Worm (Caenorhabditis elegans) whole organism, mixed stage, embryonic: Measurements from ENCODE around the gene F22F1.2.

Source experiments
- M03D4.4 ChIP-seq: sonication (generic microtip); optimal IDR thresholded peaks from 2 replicates; lab custom pipeline; 2017; ENCODE audit warnings: mild to moderate bottlenecking, missing genetic modification characterization, missing compliant biosample characterization
- bed-3 ChIP-seq: fragments of 200-800 bp; sonication (Bioruptor generic); optimal IDR thresholded peaks from 3 replicates; lab custom pipeline; 2018; ENCODE audit warnings: mild to moderate bottlenecking, missing genetic modification characterization, moderate library complexity, missing compliant biosample characterization
- blmp-1 ChIP-seq: fragments of 150-350 bp; optimal IDR thresholded peaks from 2 replicates; lab custom pipeline; 2014; ENCODE audit warnings: missing biosample characterization, missing genetic modification characterization
- ceh-39 ChIP-seq: fragments of 150-350 bp; optimal IDR thresholded peaks from 2 replicates; lab custom pipeline; 2014; ENCODE audit warnings: missing biosample characterization, missing genetic modification characterization
- ceh-43 ChIP-seq: fragments of 200-800 bp; sonication (Bioruptor generic); optimal IDR thresholded peaks from 2 replicates; lab custom pipeline; 2018; ENCODE audit warnings: mild to moderate bottlenecking, missing genetic modification characterization, moderate library complexity, missing compliant biosample characterization
- ces-1 ChIP-seq: fragments of 150-350 bp; optimal IDR thresholded peaks from 2 replicates; lab custom pipeline; 2014; ENCODE audit warnings: missing biosample characterization, missing genetic modification reagents, missing genetic modification characterization
- cnd-1 ChIP-seq: fragments of 200-800 bp; sonication (Bioruptor generic); optimal IDR thresholded peaks from 2 replicates; lab custom pipeline; 2018; ENCODE audit warnings: mild to moderate bottlenecking, missing genetic modification characterization, missing compliant biosample characterization
- drap-1 ChIP-seq: fragments of 200-800 bp; sonication (Bioruptor generic); optimal IDR thresholded peaks from 3 replicates; lab custom pipeline; 2018; ENCODE audit warnings: mild to moderate bottlenecking, missing genetic modification characterization, missing compliant biosample characterization
- elt-1 ChIP-seq: sonication (generic microtip); optimal IDR thresholded peaks from 2 replicates; lab custom pipeline; 2017; ENCODE audit warnings: missing genetic modification characterization, mild to moderate bottlenecking, missing compliant biosample characterization, antibody characterized with exemption, moderate library complexity, borderline replicate concordance; ENCODE audit not compliant: insufficient read depth
- elt-3 ChIP-seq: fragments of 150-350 bp; optimal IDR thresholded peaks from 2 replicates; lab custom pipeline; 2014; ENCODE audit warnings: missing biosample characterization, missing genetic modification characterization
- flh-1 ChIP-seq: fragments of 200-800 bp; sonication (Bioruptor generic); optimal IDR thresholded peaks from 2 replicates; lab custom pipeline; 2018; ENCODE audit warnings: mild to moderate bottlenecking, missing genetic modification characterization, moderate library complexity, missing compliant biosample characterization
- ham-2 ChIP-seq: fragments of 200-800 bp; sonication (Bioruptor generic); optimal IDR thresholded peaks from 2 replicates; lab custom pipeline; 2018; ENCODE audit warnings: mild to moderate bottlenecking, missing genetic modification characterization, missing compliant biosample characterization
- hlh-1 ChIP-seq: fragments of 150-350 bp; optimal IDR thresholded peaks from 2 replicates; lab custom pipeline; 2014; ENCODE audit warnings: missing biosample characterization, missing genetic modification reagents, missing genetic modification characterization
- lin-13 ChIP-seq: fragments of 150-350 bp; optimal IDR thresholded peaks from 2 replicates; lab custom pipeline; 2014; ENCODE audit warnings: missing biosample characterization, missing genetic modification characterization
- lin-32 ChIP-seq: fragments of 200-800 bp; sonication (Bioruptor generic); optimal IDR thresholded peaks from 2 replicates; lab custom pipeline; 2018; ENCODE audit warnings: mild to moderate bottlenecking, missing genetic modification characterization, missing compliant biosample characterization
- lsy-2 ChIP-seq: fragments of 150-350 bp; optimal IDR thresholded peaks from 2 replicates; lab custom pipeline; 2014; ENCODE audit warnings: missing biosample characterization, missing genetic modification characterization
- mep-1 ChIP-seq: fragments of 150-350 bp; optimal IDR thresholded peaks from 2 replicates; lab custom pipeline; 2017; ENCODE audit warnings: missing biosample characterization, missing genetic modification reagents, missing genetic modification characterization, inconsistent platforms
- mls-2 ChIP-seq: sonication (generic microtip); optimal IDR thresholded peaks from 2 replicates; lab custom pipeline; 2016; ENCODE audit warnings: mild to moderate bottlenecking, missing genetic modification characterization, moderate library complexity, missing compliant biosample characterization
- nhr-12 ChIP-seq: fragments of 150-350 bp; optimal IDR thresholded peaks from 2 replicates; lab custom pipeline; 2014; ENCODE audit warnings: missing biosample characterization, missing genetic modification characterization
- nhr-2 ChIP-seq: fragments of 150-350 bp; optimal IDR thresholded peaks from 2 replicates; lab custom pipeline; 2014; ENCODE audit warnings: missing biosample characterization, missing genetic modification characterization
- nhr-237 ChIP-seq: fragments of 150-350 bp; optimal IDR thresholded peaks from 2 replicates; lab custom pipeline; 2014; ENCODE audit warnings: missing biosample characterization, missing genetic modification characterization
- nhr-28 ChIP-seq: fragments of 150-350 bp; optimal IDR thresholded peaks from 2 replicates; lab custom pipeline; 2014; ENCODE audit warnings: missing biosample characterization, missing genetic modification characterization
- nhr-76 ChIP-seq: sonication (generic microtip); optimal IDR thresholded peaks from 2 replicates; lab custom pipeline; 2017; ENCODE audit warnings: missing biosample characterization, missing genetic modification characterization
- pha-4 ChIP-seq: fragments of 150-350 bp; optimal IDR thresholded peaks from 2 replicates; lab custom pipeline; 2018; ENCODE audit warnings: missing biosample characterization, missing genetic modification reagents, missing genetic modification characterization
- sem-2 ChIP-seq: fragments of 200-800 bp; sonication (Bioruptor generic); optimal IDR thresholded peaks from 2 replicates; lab custom pipeline; 2018; ENCODE audit warnings: mild to moderate bottlenecking, missing genetic modification characterization, missing compliant biosample characterization
- snpc-4 ChIP-seq: fragments of 150-350 bp; optimal IDR thresholded peaks from 2 replicates; lab custom pipeline; 2014; ENCODE audit warnings: missing biosample characterization, missing genetic modification characterization
- sptf-1 ChIP-seq: sonication (generic microtip); optimal IDR thresholded peaks from 2 replicates; lab custom pipeline; 2017; ENCODE audit warnings: mild to moderate bottlenecking, missing genetic modification characterization, moderate library complexity, missing compliant biosample characterization
- unc-120 ChIP-seq: sonication (generic microtip); optimal IDR thresholded peaks from 2 replicates; lab custom pipeline; 2017; ENCODE audit warnings: missing genetic modification characterization, missing compliant biosample characterization; ENCODE audit not compliant: poor library complexity, severe bottlenecking
- unc-39 ChIP-seq: fragments of 150-350 bp; optimal IDR thresholded peaks from 2 replicates; lab custom pipeline; 2014; ENCODE audit warnings: missing biosample characterization, missing genetic modification characterization
- unc-62 ChIP-seq: fragments of 150-350 bp; optimal IDR thresholded peaks from 2 replicates; lab custom pipeline; 2014; ENCODE audit warnings: missing biosample characterization, missing genetic modification reagents, missing genetic modification characterization
- zip-8 ChIP-seq: fragments of 150-350 bp; optimal IDR thresholded peaks from 2 replicates; lab custom pipeline; 2014; ENCODE audit warnings: missing biosample characterization, missing genetic modification characterization
- ztf-11 ChIP-seq: fragments of 150-350 bp; optimal IDR thresholded peaks from 2 replicates; lab custom pipeline; 2014; ENCODE audit warnings: missing biosample characterization, missing genetic modification characterization

Gene F22F1.2

DNA sequence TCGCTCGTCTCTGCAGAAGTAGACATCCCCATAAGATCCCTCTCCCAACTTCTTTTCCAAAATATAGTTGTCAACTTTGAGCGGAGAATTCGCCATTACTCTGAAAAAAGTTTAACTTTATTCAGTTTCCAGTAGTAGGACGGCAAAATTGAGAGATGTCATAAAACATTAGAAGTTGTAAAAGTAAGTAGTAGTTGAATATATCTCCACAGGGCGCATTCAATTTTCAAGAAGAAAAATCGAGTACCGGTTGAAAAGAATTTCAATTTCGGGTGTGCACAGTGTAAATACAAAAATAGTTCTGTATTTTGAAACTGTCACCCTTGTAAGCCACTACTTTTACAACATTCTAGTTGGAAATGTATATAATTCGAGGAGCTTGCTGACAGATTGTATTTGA lies at the start of gene F22F1.2:
TSS of gene F22F1.2 (minus strand) at position 101 of the 400 bp plus-strand sequence.
- TF ChIP-seq flh-1 (GFP tag; lab: Kevin White, UChicago) = no peak
- no peak for TF ChIP-seq mep-1 (tag; lab: Kevin White, UChicago)
- no peak for TF ChIP-seq unc-39
- TF ChIP-seq ham-2 (GFP tag; lab: Kevin White, UChicago) = no peak
- no peak for TF ChIP-seq lin-13 (tag; lab: Kevin White, UChicago)
- no peak for TF ChIP-seq bed-3 (GFP tag; lab: Kevin White, UChicago)
- no peak for TF ChIP-seq unc-120 (tag; lab: Kevin White, UChicago)
- TF ChIP-seq snpc-4 (tag; lab: Kevin White, UChicago) = no peak
- TF ChIP-seq nhr-28 (tag; lab: Kevin White, UChicago) = no peak
- TF ChIP-seq ceh-43 (GFP tag; lab: Kevin White, UChicago) = no peak
- TF ChIP-seq hlh-1 (tag; lab: Kevin White, UChicago) = no peak
- no peak for TF ChIP-seq sptf-1 (tag; lab: Kevin White, UChicago)
- no peak for TF ChIP-seq ceh-39 (tag; lab: Kevin White, UChicago)
- TF ChIP-seq zip-8 (tag; lab: Kevin White, UChicago) = no peak
- TF ChIP-seq nhr-76 = no peak
- TF ChIP-seq, all 35 proteins: peak for 0

DNA sequence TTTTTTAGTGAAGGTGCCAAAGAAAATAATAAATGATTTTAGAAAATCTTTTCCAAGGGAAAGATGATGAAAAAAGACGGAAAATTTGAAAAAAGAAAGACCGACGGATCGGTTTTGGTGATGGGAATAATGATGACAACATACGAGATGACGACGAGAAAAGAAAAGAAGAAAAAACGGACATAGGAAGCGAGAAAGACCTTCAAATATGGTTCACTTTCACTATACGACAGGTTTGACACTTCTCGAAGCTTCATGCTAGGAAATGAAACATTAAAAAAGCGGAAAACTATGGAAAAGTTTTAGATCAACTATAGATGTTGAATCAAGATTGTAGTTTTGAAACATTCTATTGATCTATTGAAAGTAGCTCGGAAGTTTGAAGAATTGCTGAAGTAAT lies 49.7 kb upstream of the F22F1.2 start:
- TF ChIP-seq nhr-237 (tag; lab: Kevin White, UChicago) = no peak
- no peak for TF ChIP-seq drap-1 (GFP tag; lab: Kevin White, UChicago)
- TF ChIP-seq hlh-1 (tag; lab: Kevin White, UChicago) = no peak
- no peak for TF ChIP-seq nhr-28 (tag; lab: Kevin White, UChicago)
- TF ChIP-seq mls-2 = no peak
- no peak for TF ChIP-seq sem-2 (GFP tag; lab: Kevin White, UChicago)
- no peak for TF ChIP-seq nhr-2 (tag; lab: Kevin White, UChicago)
- no peak for TF ChIP-seq nhr-76
- TF ChIP-seq cnd-1 (tag; lab: Kevin White, UChicago) = no peak
- no peak for TF ChIP-seq M03D4.4
- no peak for TF ChIP-seq elt-3
- TF ChIP-seq sptf-1 (tag; lab: Kevin White, UChicago) = no peak
- TF ChIP-seq ztf-11 (tag; lab: Kevin White, UChicago) = no peak
- TF ChIP-seq unc-39 = no peak
- no peak for TF ChIP-seq unc-120 (tag; lab: Kevin White, UChicago)
- TF ChIP-seq lin-32 (GFP tag; lab: Kevin White, UChicago) = no peak
- TF ChIP-seq lin-13 (tag; lab: Kevin White, UChicago) = no peak
- no peak for TF ChIP-seq lsy-2 (tag; lab: Kevin White, UChicago)
- TF ChIP-seq nhr-12 = no peak
- TF ChIP-seq mep-1 (tag; lab: Kevin White, UChicago) = no peak

- TF ChIP-seq cnd-1 (tag; lab: Kevin White, UChicago) = no peak
- TF ChIP-seq drap-1 (GFP tag; lab: Kevin White, UChicago) = no peak
- no peak for TF ChIP-seq elt-1 (tag; lab: Kevin White, UChicago)
- no peak for TF ChIP-seq ceh-39 (tag; lab: Kevin White, UChicago)
- TF ChIP-seq ham-2 (GFP tag; lab: Kevin White, UChicago) = no peak
- TF ChIP-seq pha-4 (tag; lab: Kevin White, UChicago) = no peak
- no peak for TF ChIP-seq nhr-237 (tag; lab: Kevin White, UChicago)
- TF ChIP-seq mls-2 = no peak
- no peak for TF ChIP-seq unc-39
- TF ChIP-seq bed-3 (GFP tag; lab: Kevin White, UChicago) = no peak
- TF ChIP-seq sptf-1 (tag; lab: Kevin White, UChicago) = no peak
- no peak for TF ChIP-seq M03D4.4
- TF ChIP-seq zip-8 (tag; lab: Kevin White, UChicago) = no peak
- no peak for TF ChIP-seq unc-120 (tag; lab: Kevin White, UChicago)
Observed at ce11 chrX:8193213-8193612, 42.7 kb upstream of the F22F1.2 start.

DNA sequence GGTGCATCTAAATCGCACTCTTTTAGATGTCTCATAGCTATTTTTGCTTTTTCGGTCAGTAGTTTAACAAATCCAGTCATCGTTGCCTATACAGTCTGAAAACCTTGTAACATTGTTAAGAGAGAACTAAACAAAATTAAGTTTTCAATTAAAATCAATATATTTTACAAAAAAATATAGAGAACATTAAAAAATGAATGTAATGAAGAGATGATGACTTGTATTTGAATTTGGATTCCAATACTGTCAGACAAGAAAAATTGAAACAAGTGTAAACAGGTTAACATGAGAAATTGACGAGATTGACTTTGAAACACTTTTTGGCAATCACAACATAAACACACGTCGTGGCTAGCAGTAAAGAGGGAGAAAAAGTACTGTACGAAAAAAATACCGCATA lies 34.5 kb upstream of the F22F1.2 start, which contains the start of gene C17H11.5:
TSS of gene C17H11.5 (minus strand) at position 101 of the 400 bp plus-strand sequence.
- TF ChIP-seq ham-2 (GFP tag; lab: Kevin White, UChicago) (no peak), ceh-43 (GFP tag; lab: Kevin White, UChicago) (no peak), pha-4 (tag; lab: Kevin White, UChicago) (no peak), unc-62 (GFP tag; lab: Kevin White, UChicago) (no peak), mep-1 (tag; lab: Kevin White, UChicago) (no peak), nhr-237 (tag; lab: Kevin White, UChicago) (no peak), lin-32 (GFP tag; lab: Kevin White, UChicago) (no peak), ces-1 (GFP tag; lab: Kevin White, UChicago) (no peak), blmp-1 (no peak), ztf-11 (tag; lab: Kevin White, UChicago) (no peak), flh-1 (GFP tag; lab: Kevin White, UChicago) (no peak), sptf-1 (tag; lab: Kevin White, UChicago) (no peak), nhr-12 (no peak), elt-1 (tag; lab: Kevin White, UChicago) (no peak), nhr-2 (tag; lab: Kevin White, UChicago) (no peak), mls-2 (no peak), snpc-4 (tag; lab: Kevin White, UChicago) (no peak)
